Fruit fly (Drosophila melanogaster) whole organism, embryonic: Measurements from ENCODE around the gene amrt.

Experiments
- CG10321 ChIP-seq: fragments of 200-800 bp; sonication (Bioruptor generic); IDR thresholded peaks from 2 replicates; pipeline ENCODE4 v1.3.6; 2022; ENCODE audit warnings: missing biosample characterization, missing genetic modification characterization
- CG10654 ChIP-seq: fragments of 200-800 bp; sonication (Bioruptor generic); optimal IDR thresholded peaks from 2 replicates; lab custom pipeline; 2016; ENCODE audit warnings: missing biosample characterization, missing genetic modification characterization
- CG10959 ChIP-seq: fragments of 200-800 bp; sonication (Bioruptor generic); IDR thresholded peaks from 2 replicates; pipeline ENCODE4 v1.3.6; 2022; ENCODE audit warnings: missing biosample characterization, missing genetic modification characterization
- CG11398 ChIP-seq: fragments of 200-800 bp; sonication (Bioruptor generic); optimal IDR thresholded peaks from 2 replicates; lab custom pipeline; 2016; ENCODE audit warnings: missing biosample characterization, missing genetic modification characterization
- CG13424 ChIP-seq: fragments of 200-800 bp; sonication (Bioruptor generic); optimal IDR thresholded peaks from 2 replicates; lab custom pipeline; 2019; ENCODE audit warnings: missing biosample characterization, mild to moderate bottlenecking, missing genetic modification characterization, moderate library complexity
- CG13775 ChIP-seq: fragments of 200-800 bp; sonication (Bioruptor generic); optimal IDR thresholded peaks from 3 replicates; lab custom pipeline; 2017; ENCODE audit warnings: missing biosample characterization, mild to moderate bottlenecking, missing genetic modification characterization
- CG14441 ChIP-seq: fragments of 200-800 bp; sonication (Bioruptor generic); IDR thresholded peaks from 2 replicates; pipeline ENCODE4 v1.3.6; 2022; ENCODE audit warnings: missing biosample characterization, missing genetic modification characterization
- CG15011 ChIP-seq: fragments of 200-800 bp; sonication (Bioruptor generic); optimal IDR thresholded peaks from 3 replicates; lab custom pipeline; 2018; ENCODE audit warnings: missing biosample characterization, mild to moderate bottlenecking, missing genetic modification characterization
- CG18764 ChIP-seq: fragments of 200-800 bp; sonication (Bioruptor generic); optimal IDR thresholded peaks from 3 replicates; lab custom pipeline; 2016; ENCODE audit warnings: missing biosample characterization, missing genetic modification characterization
- CG2875 ChIP-seq: fragments of 200-800 bp; sonication (Bioruptor generic); optimal IDR thresholded peaks from 2 replicates; lab custom pipeline; 2017; ENCODE audit warnings: missing biosample characterization, mild to moderate bottlenecking, missing genetic modification characterization, missing genetic modification reagents
- CG3065 ChIP-seq: fragments of 200-800 bp; sonication (Bioruptor generic); optimal IDR thresholded peaks from 2 replicates; lab custom pipeline; 2016; ENCODE audit warnings: missing biosample characterization, missing genetic modification characterization
- CG32767 ChIP-seq: fragments of 200-800 bp; sonication (Bioruptor generic); IDR thresholded peaks from 2 replicates; pipeline ENCODE4 v1.3.6; 2022; ENCODE audit warnings: missing biosample characterization, missing genetic modification characterization
- CG34422 ChIP-seq: fragments of 200-800 bp; sonication (Bioruptor generic); IDR thresholded peaks from 3 replicates; pipeline ENCODE4 v1.3.6; 2022; ENCODE audit warnings: missing biosample characterization, missing genetic modification characterization
- CG43689 ChIP-seq: fragments of 200-800 bp; sonication (Bioruptor generic); IDR thresholded peaks from 2 replicates; pipeline ENCODE4 v1.3.6; 2022; ENCODE audit warnings: missing biosample characterization, missing genetic modification characterization
- CG4617 ChIP-seq: fragments of 200-800 bp; sonication (Bioruptor generic); optimal IDR thresholded peaks from 3 replicates; lab custom pipeline; 2016; ENCODE audit warnings: missing biosample characterization, missing genetic modification characterization, borderline replicate concordance
- CG6175 ChIP-seq: fragments of 200-800 bp; sonication (Bioruptor generic); IDR thresholded peaks from 3 replicates; pipeline ENCODE4 v1.3.6; 2022; ENCODE audit warnings: missing biosample characterization, missing genetic modification characterization
- CG6765 ChIP-seq: fragments of 200-800 bp; sonication (Bioruptor generic); optimal IDR thresholded peaks from 3 replicates; lab custom pipeline; 2017; ENCODE audit warnings: missing biosample characterization, mild to moderate bottlenecking, missing genetic modification characterization
- CG7271 ChIP-seq: fragments of 200-800 bp; sonication (Bioruptor generic); optimal IDR thresholded peaks from 2 replicates; lab custom pipeline; 2018; ENCODE audit warnings: missing biosample characterization, mild to moderate bottlenecking, missing genetic modification characterization, moderate library complexity
- CG7556 ChIP-seq: fragments of 200-800 bp; sonication (Bioruptor generic); optimal IDR thresholded peaks from 2 replicates; lab custom pipeline; 2017; ENCODE audit warnings: missing biosample characterization, mild to moderate bottlenecking, missing genetic modification characterization
- CG7839 ChIP-seq: fragments of 200-800 bp; sonication (Bioruptor generic); optimal IDR thresholded peaks from 3 replicates; lab custom pipeline; 2018; ENCODE audit warnings: missing biosample characterization, mild to moderate bottlenecking, missing genetic modification characterization, moderate library complexity
- CG9876 ChIP-seq: fragments of 200-800 bp; sonication (Bioruptor generic); optimal IDR thresholded peaks from 2 replicates; lab custom pipeline; 2016; ENCODE audit warnings: missing biosample characterization, missing genetic modification characterization
- GATAe ChIP-seq: fragments of 200-800 bp; sonication (Bioruptor generic); conservative IDR thresholded peaks from 2 replicates; pipeline ENCODE4 v1.3.6; 2022; ENCODE audit warnings: missing biosample characterization, missing genetic modification characterization
- Hey ChIP-seq: fragments of 200-800 bp; sonication (Bioruptor generic); optimal IDR thresholded peaks from 3 replicates; lab custom pipeline; 2018; ENCODE audit warnings: missing biosample characterization, mild to moderate bottlenecking, missing genetic modification characterization
- MTF-1 ChIP-seq: fragments of 200-800 bp; sonication (Bioruptor generic); optimal IDR thresholded peaks from 2 replicates; lab custom pipeline; 2018; ENCODE audit warnings: missing biosample characterization, mild to moderate bottlenecking, missing genetic modification characterization, borderline replicate concordance
- Mes4 ChIP-seq: fragments of 200-800 bp; sonication (Bioruptor generic); optimal IDR thresholded peaks from 2 replicates; lab custom pipeline; 2016; ENCODE audit warnings: missing biosample characterization, missing genetic modification characterization
- Neu2 ChIP-seq: fragments of 200-800 bp; sonication (Bioruptor generic); optimal IDR thresholded peaks from 3 replicates; lab custom pipeline; 2016; ENCODE audit warnings: missing biosample characterization, missing genetic modification characterization, borderline replicate concordance
- Side ChIP-seq: fragments of 200-800 bp; sonication (Bioruptor generic); optimal IDR thresholded peaks from 2 replicates; lab custom pipeline; 2016; ENCODE audit warnings: missing biosample characterization, missing genetic modification characterization
- Sin3A ChIP-seq: fragments of >200 bp; optimal IDR thresholded peaks from 2 replicates; lab custom pipeline; 2018
- TFAM ChIP-seq: fragments of 200-800 bp; sonication (Bioruptor generic); optimal IDR thresholded peaks from 2 replicates; lab custom pipeline; 2017; ENCODE audit warnings: missing biosample characterization, missing genetic modification characterization, inconsistent platforms
- amos ChIP-seq: fragments of 200-800 bp; sonication (Bioruptor generic); IDR thresholded peaks from 2 replicates; pipeline ENCODE4 v1.3.6; 2022; ENCODE audit warnings: missing biosample characterization, missing genetic modification characterization; ENCODE audit not compliant: partially characterized antibody
- ara ChIP-seq: fragments of 200-800 bp; sonication (Bioruptor generic); IDR thresholded peaks from 2 replicates; pipeline ENCODE4 v1.3.6; 2022; ENCODE audit warnings: missing biosample characterization, missing genetic modification characterization
- bsh ChIP-seq, 2 experiments: fragments of 200-800 bp; sonication (Bioruptor generic); optimal IDR thresholded peaks; 2 replicates each; lab custom pipeline; 2017 to 2018; ENCODE audit warnings: mild to moderate bottlenecking in 2 of 2, missing biosample characterization in 2 of 2, missing genetic modification characterization in 2 of 2, moderate library complexity in 1 of 2
- cad ChIP-seq: fragments of >200 bp; optimal IDR thresholded peaks from 2 replicates; lab custom pipeline; 2017; ENCODE audit warnings: missing biosample characterization, missing genetic modification characterization
- cwo ChIP-seq: fragments of 200-800 bp; sonication (Bioruptor generic); optimal IDR thresholded peaks from 3 replicates; lab custom pipeline; 2017; ENCODE audit warnings: missing biosample characterization, missing genetic modification characterization, mild to moderate bottlenecking, moderate library complexity, missing genetic modification reagents
- dpn ChIP-seq, 2 experiments: fragments of 200-800 bp; sonication (Bioruptor generic); optimal IDR thresholded peaks; 3 replicates each; lab custom pipeline; 2016; ENCODE audit warnings: missing biosample characterization in 2 of 2, missing genetic modification characterization in 2 of 2
- eyg ChIP-seq: fragments of 200-800 bp; sonication (Bioruptor generic); optimal IDR thresholded peaks from 3 replicates; lab custom pipeline; 2016; ENCODE audit warnings: missing biosample characterization, missing genetic modification characterization
- gcm2 ChIP-seq: fragments of 200-800 bp; sonication (Bioruptor generic); optimal IDR thresholded peaks from 2 replicates; lab custom pipeline; 2016; ENCODE audit warnings: missing biosample characterization, missing genetic modification characterization
- grn ChIP-seq: fragments of 200-800 bp; sonication (Bioruptor generic); optimal IDR thresholded peaks from 3 replicates; lab custom pipeline; 2017; ENCODE audit warnings: missing biosample characterization, missing genetic modification characterization
- gsb ChIP-seq: fragments of 200-800 bp; sonication (Bioruptor generic); IDR thresholded peaks from 2 replicates; pipeline ENCODE4 v1.3.6; 2022; ENCODE audit warnings: missing biosample characterization, missing genetic modification characterization
- h ChIP-seq: fragments of >200 bp; optimal IDR thresholded peaks from 2 replicates; lab custom pipeline; 2017
- ken ChIP-seq: fragments of 200-800 bp; sonication (Bioruptor generic); IDR thresholded peaks from 3 replicates; pipeline ENCODE4 v1.3.6; 2022; ENCODE audit warnings: missing biosample characterization, missing genetic modification characterization
- klu ChIP-seq: fragments of 200-800 bp; sonication (Bioruptor generic); IDR thresholded peaks from 2 replicates; pipeline ENCODE4 v1.3.6; 2022; ENCODE audit warnings: missing biosample characterization, missing genetic modification characterization
- lilli ChIP-seq: fragments of 200-800 bp; sonication (Bioruptor generic); optimal IDR thresholded peaks from 3 replicates; lab custom pipeline; 2016; ENCODE audit warnings: missing biosample characterization, missing genetic modification characterization
- lmd ChIP-seq: fragments of 200-800 bp; sonication (Bioruptor generic); IDR thresholded peaks from 2 replicates; pipeline ENCODE4 v1.3.6; 2022; ENCODE audit warnings: missing biosample characterization, missing genetic modification characterization
- sc ChIP-seq, 3 experiments: fragments of >200 bp in 2 of 3; fragments of 200-800 bp in 1 of 3; sonication (Bioruptor generic) in 1 of 3; optimal IDR thresholded peaks; 2 replicates in 2 of 3; 3 replicates in 1 of 3; lab custom pipeline; 2017; ENCODE audit warnings: mild to moderate bottlenecking in 1 of 3, missing biosample characterization in 1 of 3, missing genetic modification characterization in 1 of 3, missing genetic modification reagents in 1 of 3
- sens-2 ChIP-seq: fragments of 200-800 bp; sonication (Bioruptor generic); IDR thresholded peaks from 2 replicates; pipeline ENCODE4 v1.3.6; 2022; ENCODE audit warnings: missing biosample characterization, missing genetic modification characterization
- sim ChIP-seq: fragments of 200-800 bp; sonication (Bioruptor generic); IDR thresholded peaks from 2 replicates; pipeline ENCODE4 v1.3.6; 2022; ENCODE audit warnings: missing biosample characterization, missing genetic modification characterization
- tll ChIP-seq, 2 experiments: fragments of 200-800 bp in 1 of 2; fragments of >200 bp in 1 of 2; sonication (Bioruptor generic) in 1 of 2; optimal IDR thresholded peaks; 2 replicates each; lab custom pipeline; 2017 to 2019; ENCODE audit warnings: missing biosample characterization in 2 of 2, missing genetic modification characterization in 2 of 2, mild to moderate bottlenecking in 1 of 2, moderate library complexity in 1 of 2
- vfl ChIP-seq: fragments of 200-800 bp; sonication (Bioruptor generic); optimal IDR thresholded peaks from 2 replicates; lab custom pipeline; 2016; ENCODE audit warnings: missing biosample characterization, missing genetic modification characterization
- wdn ChIP-seq: fragments of 200-800 bp; sonication (Bioruptor generic); IDR thresholded peaks from 2 replicates; pipeline ENCODE4 v1.3.6; 2022; ENCODE audit warnings: missing biosample characterization, missing genetic modification characterization
- z ChIP-seq: fragments of 200-800 bp; sonication (Bioruptor generic); IDR thresholded peaks from 3 replicates; pipeline ENCODE4 v1.3.6; 2022; ENCODE audit warnings: missing biosample characterization, missing genetic modification characterization

amrt gene

DNA sequence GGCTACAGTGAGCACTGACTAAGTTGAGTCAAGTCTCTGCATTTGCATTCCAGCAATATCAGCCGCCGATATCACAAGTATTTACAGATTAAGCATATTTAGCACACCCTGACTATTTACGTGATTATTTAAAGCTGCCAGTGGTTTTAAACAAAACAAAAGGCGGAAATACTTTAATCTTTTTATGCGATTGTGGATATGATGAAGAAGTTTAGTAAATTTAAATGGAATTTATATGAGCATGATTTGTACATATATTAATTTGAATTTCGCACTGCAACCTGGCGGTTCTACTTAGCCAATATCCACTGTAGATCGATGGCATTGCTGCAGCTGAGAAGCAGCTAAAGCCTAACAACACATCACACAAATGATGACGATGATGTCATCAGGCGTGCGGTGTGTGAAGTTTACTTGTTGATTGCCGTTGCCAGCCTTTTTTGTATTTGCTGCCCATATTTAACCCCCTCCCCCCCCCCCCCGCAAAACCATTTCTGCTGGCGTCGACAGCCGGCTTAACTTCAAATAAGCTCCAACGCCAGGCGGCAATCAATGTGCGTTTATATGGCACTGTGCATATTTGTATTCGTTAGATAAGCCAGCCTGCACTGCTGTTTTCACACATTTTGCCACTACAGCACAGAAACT is 33.4 kb downstream of the amrt start (continued):
- TF ChIP-seq klu (0 out of 2 replicates have a peak, but pooled peaks have one; percentile 8), CG14441 (GFP tag; lab: Robert Waterston, UW) (peak; percentile 57), CG13424 (tag; lab: Kevin White, UChicago) (peak; percentile 75), tll (GFP tag; optimal IDR thresholded peaks at IDR 0.05; lab: Kevin White, UChicago) (no peak), CG7556 (GFP tag; lab: Kevin White, UChicago) (peak; percentile 69), Hey (tag; lab: Kevin White, UChicago) (no peak), Side (GFP tag; lab: Kevin White, UChicago) (peak; percentile 40), CG43689 (no peak), CG3065 (GFP tag; lab: Kevin White, UChicago) (no peak), CG34422 (GFP tag; lab: Robert Waterston, UW) (peak; percentile 49; the same call in 1 of the 3 replicates), cwo (peak; percentile 42), z (no peak), CG15011 (GFP tag; lab: Kevin White, UChicago) (peak; percentile 38), lilli (GFP tag; lab: Kevin White, UChicago) (peak; percentile 34), CG11398 (GFP tag; lab: Kevin White, UChicago) (no peak), lmd (GFP tag; lab: Robert Waterston, UW) (peak; percentile 72), amos (GFP tag; lab: Robert Waterston, UW) (no peak), gcm2 (GFP tag; lab: Kevin White, UChicago) (no peak), CG32767 (GFP tag; lab: Robert Waterston, UW) (0 out of 2 replicates have a peak, but pooled peaks have one; percentile 55), TFAM (no peak), eyg (GFP tag; lab: Kevin White, UChicago) (peak; percentile 30), h (lab: Kevin White, UChicago) (no peak), dpn (GFP tag; optimal IDR thresholded peaks at IDR 0.05; lab: Kevin White, UChicago) (peak; percentile 55 to 70), ken (GFP tag; lab: Robert Waterston, UW) (no peak), CG9876 (GFP tag; lab: Kevin White, UChicago) (no peak), gsb (GFP tag; lab: Robert Waterston, UW) (no peak), CG6765 (GFP tag; lab: Kevin White, UChicago) (peak; percentile 13), CG18764 (no peak), sim (GFP tag; lab: Robert Waterston, UW) (no peak), CG7839 (tag; lab: Kevin White, UChicago) (peak; percentile 80), CG13775 (GFP tag; lab: Kevin White, UChicago) (peak; percentile 30), CG10654 (GFP tag; lab: Kevin White, UChicago) (no peak), MTF-1 (GFP tag; lab: Kevin White, UChicago) (no peak), bsh (GFP tag; optimal IDR thresholded peaks at IDR 0.05; lab: Kevin White, UChicago) (peak; percentile 50 to 69), CG4617 (GFP tag; lab: Kevin White, UChicago) (no peak), Sin3A (lab: Kevin White, UChicago) (no peak), cad (GFP tag; lab: Kevin White, UChicago) (no peak), ara (GFP tag; lab: Robert Waterston, UW) (no peak), wdn (GFP tag; lab: Robert Waterston, UW) (no peak), sens-2 (GFP tag; lab: Robert Waterston, UW) (no peak), grn (GFP tag; lab: Kevin White, UChicago) (no peak), CG6175 (GFP tag; lab: Robert Waterston, UW) (no peak), Neu2 (GFP tag; lab: Kevin White, UChicago) (no peak), CG2875 (GFP tag; lab: Kevin White, UChicago) (peak; percentile 24), Mes4 (peak; percentile 18), sc (optimal IDR thresholded peaks at IDR 0.05; lab: Kevin White, UChicago) (no peak), sc (GFP tag; optimal IDR thresholded peaks at IDR 0.05; lab: Kevin White, UChicago) (peak; percentile 29), CG7271 (tag; lab: Kevin White, UChicago) (no peak), CG10321 (no peak), CG10959 (GFP tag; lab: Robert Waterston, UW) (no peak), GATAe (GFP tag; lab: Robert Waterston, UW) (no peak), vfl (GFP tag; lab: Kevin White, UChicago) (no peak)
